Worm (Caenorhabditis elegans) whole organism, early embryonic: ENCODE data around the gene mul-1.

Source experiments
- aly-1 ChIP-seq: sonication (generic microtip); optimal IDR thresholded peaks from 2 replicates; lab custom pipeline; 2016; ENCODE audit warnings: missing genetic modification characterization, missing compliant biosample characterization
- ama-1 ChIP-seq: fragments of 150-350 bp; optimal IDR thresholded peaks from 2 replicates; lab custom pipeline; 2014
- ceh-13 ChIP-seq: fragments of 200-800 bp; sonication (Bioruptor generic); optimal IDR thresholded peaks from 2 replicates; lab custom pipeline; 2018; ENCODE audit warnings: mild to moderate bottlenecking, missing genetic modification characterization, missing compliant biosample characterization
- ets-7 ChIP-seq: sonication (generic microtip); optimal IDR thresholded peaks from 2 replicates; lab custom pipeline; 2016; ENCODE audit warnings: missing genotype, missing genetic modification characterization, missing compliant biosample characterization
- flt-1 ChIP-seq: fragments of 200-800 bp; sonication (Bioruptor generic); IDR thresholded peaks from 2 replicates; pipeline ENCODE4 v1.3.6; 2022; ENCODE audit warnings: missing genetic modification characterization, missing compliant biosample characterization
- hmg-4 ChIP-seq: fragments of 200-800 bp; sonication (Bioruptor generic); optimal IDR thresholded peaks from 2 replicates; lab custom pipeline; 2018; ENCODE audit warnings: mild to moderate bottlenecking, missing genetic modification characterization, missing compliant biosample characterization
- hnd-1 ChIP-seq: sonication (generic microtip); optimal IDR thresholded peaks from 2 replicates; lab custom pipeline; 2016; ENCODE audit warnings: missing genetic modification characterization, missing compliant biosample characterization
- pes-1 ChIP-seq: fragments of 200-800 bp; sonication (Bioruptor generic); IDR thresholded peaks from 2 replicates; pipeline ENCODE4 v1.3.6; 2022; ENCODE audit warnings: missing genetic modification reagents, missing genetic modification characterization, missing compliant biosample characterization
- tra-4 ChIP-seq: sonication (generic microtip); optimal IDR thresholded peaks from 2 replicates; lab custom pipeline; 2017; ENCODE audit warnings: missing genetic modification characterization, missing compliant biosample characterization

DNA sequence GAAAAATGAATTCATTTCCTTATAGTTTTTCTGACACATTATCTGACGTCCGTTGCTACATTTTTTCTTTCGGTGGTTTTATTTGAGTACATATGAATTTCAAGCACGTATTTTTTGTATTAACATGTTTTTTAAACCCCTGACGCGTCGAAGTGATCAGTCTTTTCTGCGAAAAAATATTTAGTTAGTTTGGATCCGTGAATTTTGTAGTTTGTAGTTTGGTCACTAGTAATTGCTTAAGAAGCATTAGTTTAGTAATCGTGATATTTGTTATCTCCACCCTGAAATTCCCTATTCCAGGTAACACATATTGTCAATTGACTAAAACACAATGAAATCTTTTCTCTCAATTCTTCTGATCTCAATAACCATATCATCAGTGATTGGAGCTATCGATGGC lies 14.2 kb downstream of the mul-1 start, which contains the start of gene C35B1.7:
- TF ChIP-seq ama-1 (lab: Kevin White, UChicago) = no peak
- TF ChIP-seq aly-1 (tag; lab: Kevin White, UChicago) = no peak
- no peak for TF ChIP-seq pes-1
- no peak for TF ChIP-seq ceh-13
- no peak for TF ChIP-seq flt-1 (GFP tag; lab: Robert Waterston, UW)
- no peak for TF ChIP-seq hmg-4 (GFP tag; lab: Kevin White, UChicago)
- no peak for TF ChIP-seq tra-4
- no peak for TF ChIP-seq ets-7 (tag; lab: Kevin White, UChicago)
- no peak for TF ChIP-seq hnd-1 (tag; lab: Kevin White, UChicago)
